Worm (Caenorhabditis elegans): ENCODE results near the gene C16B8.2.

ce11 chrX:4006966-4007365 is 40.7 kb upstream of the C16B8.2 start:
- TF ChIP-seq W03F9.2 (tag; optimal IDR thresholded peaks at IDR 0.05) (no peak), him-1 (tag; optimal IDR thresholded peaks at IDR 0.05) (no peak)

All from whole organism, L4/young adult.